Worm (Caenorhabditis elegans): ENCODE measurements around the gene fat-3.

Gene fat-3

DNA sequence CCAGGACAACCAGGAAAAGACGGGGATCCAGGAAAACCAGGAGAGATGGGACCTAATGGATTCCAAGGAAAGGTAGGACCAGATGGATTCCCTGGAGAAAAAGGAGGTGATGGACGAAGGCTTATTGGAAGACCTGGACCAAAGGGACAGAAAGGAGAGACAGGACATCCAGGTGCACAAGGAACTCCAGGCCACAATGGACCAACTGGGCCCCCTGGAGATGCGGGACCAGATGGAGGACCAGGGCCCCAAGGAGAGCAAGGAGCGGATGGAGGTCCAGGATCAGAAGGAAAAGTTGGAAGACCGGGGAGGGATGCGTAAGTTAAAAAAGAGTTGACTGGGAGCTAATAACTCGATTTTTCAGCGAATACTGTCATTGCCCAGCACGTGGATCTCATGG is 19.8 kb downstream of the fat-3 start:
- TF ChIP-seq set-16 (GFP tag; IDR thresholded peaks at IDR 0.05) (peak; percentile 71), nhr-48 (tag; optimal IDR thresholded peaks at IDR 0.05) (no peak)

ce11 chrIV:9824480-9824879 is 21.7 kb downstream of the fat-3 start, which contains the start of gene catp-6:
TSS of gene catp-6 (minus strand) at chrIV:9824580.
- TF ChIP-seq vab-7 (GFP tag; IDR thresholded peaks at IDR 0.05) (no peak), set-16 (GFP tag; IDR thresholded peaks at IDR 0.05) (no peak), lin-15B (tag; optimal IDR thresholded peaks at IDR 0.05) (no peak), lsy-2 (tag; optimal IDR thresholded peaks at IDR 0.05) (no peak), hif-1 (tag; optimal IDR thresholded peaks at IDR 0.05) (no peak), unc-62 (GFP tag; optimal IDR thresholded peaks at IDR 0.05 in 1 of 2) (no peak), unc-62 (tag; optimal IDR thresholded peaks at IDR 0.05) (no peak), gei-8 (GFP tag; optimal IDR thresholded peaks at IDR 0.05) (no peak), lir-3 (tag; optimal IDR thresholded peaks at IDR 0.05) (no peak), zfp-2 (tag; optimal IDR thresholded peaks at IDR 0.05) (no peak), skn-1 (tag; optimal IDR thresholded peaks at IDR 0.05) (no peak), pha-4 (GFP tag; IDR thresholded peaks at IDR 0.05) (no peak), pha-4 (tag; optimal IDR thresholded peaks at IDR 0.05) (no peak), F26F4.8 (GFP tag; conservative IDR thresholded peaks at IDR 0.05) (no peak), ceh-82 (tag; optimal IDR thresholded peaks at IDR 0.05) (no peak), hmg-1.1 (GFP tag; IDR thresholded peaks at IDR 0.05) (no peak), snpc-4 (tag; optimal IDR thresholded peaks at IDR 0.05) (no peak), Y48G9A.11 (GFP tag; IDR thresholded peaks at IDR 0.05) (no peak)

ce11 chrIV:9825196-9825744 is 22.4 kb downstream of the fat-3 start, which contains the start of gene mtr-4:
TSS of gene mtr-4 (plus strand) at chrIV:9825694.
- TF ChIP-seq lin-38 (GFP tag; IDR thresholded peaks at IDR 0.05) (peak; percentile 95), lin-15B (tag; optimal IDR thresholded peaks at IDR 0.05) (no peak), mdl-1 (tag; optimal IDR thresholded peaks at IDR 0.05) (peak in 1 of 2 experiments; percentile 17), lin-1 (GFP tag; IDR thresholded peaks at IDR 0.05) (no peak; the same call in 1 of the 2 replicates), spr-1 (tag; optimal IDR thresholded peaks at IDR 0.05) (no peak), F49E8.2 (tag; optimal IDR thresholded peaks at IDR 0.05; ENCODE audit: borderline replicate concordance) (peak; percentile 5), ceh-44 (GFP tag; IDR thresholded peaks at IDR 0.05) (no peak), unc-130 (GFP tag; optimal IDR thresholded peaks at IDR 0.05) (peak; percentile 8), mes-2 (tag; optimal IDR thresholded peaks at IDR 0.05; ENCODE audit: poor library complexity, severe bottlenecking) (peak; percentile 8), dpl-1 (GFP tag; optimal IDR thresholded peaks at IDR 0.05) (peak; percentile 71), snpc-1.2 (GFP tag; IDR thresholded peaks at IDR 0.05) (peak; percentile 80), aly-2 (tag; optimal IDR thresholded peaks at IDR 0.05) (no peak), ceh-28 (tag; optimal IDR thresholded peaks at IDR 0.05) (no peak), nhr-48 (tag; optimal IDR thresholded peaks at IDR 0.05) (no peak), ztf-11 (tag; optimal IDR thresholded peaks at IDR 0.05) (no peak), dmd-8 (GFP tag; IDR thresholded peaks at IDR 0.05) (no peak), nhr-42 (GFP tag; IDR thresholded peaks at IDR 0.05) (no peak), ztf-7 (tag; optimal IDR thresholded peaks at IDR 0.05) (no peak), nhr-28 (tag; optimal IDR thresholded peaks at IDR 0.05) (peak; percentile 3), Y105C5A.15 (GFP tag; IDR thresholded peaks at IDR 0.05) (no peak), hlh-30 (tag; optimal IDR thresholded peaks at IDR 0.05; ENCODE audit: insufficient read depth) (no peak), F10B5.3 (tag; optimal IDR thresholded peaks at IDR 0.05) (no peak), tra-1 (GFP tag; IDR thresholded peaks at IDR 0.05) (0 out of 2 replicates have a peak, but pooled peaks have one; percentile 53), pqm-1 (tag; optimal IDR thresholded peaks at IDR 0.05) (peak; percentile 27), ZK337.2 (GFP tag; IDR thresholded peaks at IDR 0.05) (no peak)
